Worm (Caenorhabditis elegans): ENCODE data around the gene sbt-1.

sbt-1 gene

ce11 chrV:20778886-20779285 lies 49.8 kb downstream of the sbt-1 start:
- TF ChIP-seq nhr-76 (tag; optimal IDR thresholded peaks at IDR 0.05) (no peak), elt-3 (tag; optimal IDR thresholded peaks at IDR 0.05) (peak in 2 of 6 experiments; percentile 9 to 50), unc-30 (tag; optimal IDR thresholded peaks at IDR 0.05) (no peak), blmp-1 (tag; optimal IDR thresholded peaks at IDR 0.05) (peak; percentile 58), grh-1 (GFP tag; IDR thresholded peaks at IDR 0.05) (no peak), ztf-4 (tag; optimal IDR thresholded peaks at IDR 0.05) (peak; percentile 32), mep-1 (tag; optimal IDR thresholded peaks at IDR 0.05) (peak; percentile 21), lir-3 (tag; optimal IDR thresholded peaks at IDR 0.05; ENCODE audit: poor library complexity) (no peak), egl-27 (tag; optimal IDR thresholded peaks at IDR 0.05) (no peak), ceh-8 (GFP tag; optimal IDR thresholded peaks at IDR 0.05) (no peak), elt-2 (tag; optimal IDR thresholded peaks at IDR 0.05) (peak; percentile 2), mab-9 (GFP tag; IDR thresholded peaks at IDR 0.05) (no peak), skn-1 (tag; optimal IDR thresholded peaks at IDR 0.05) (peak; percentile 6), lin-35 (GFP tag; optimal IDR thresholded peaks at IDR 0.05) (peak in 1 of 2 experiments; percentile 23), pag-3 (tag; optimal IDR thresholded peaks at IDR 0.05; ENCODE audit: borderline replicate concordance, insufficient read depth) (no peak), efl-1 (optimal IDR thresholded peaks at IDR 0.05) (no peak), efl-1 (GFP tag; optimal IDR thresholded peaks at IDR 0.05 in 1 of 2) (no peak), ama-1 (optimal IDR thresholded peaks at IDR 0.05) (no peak)

DNA sequence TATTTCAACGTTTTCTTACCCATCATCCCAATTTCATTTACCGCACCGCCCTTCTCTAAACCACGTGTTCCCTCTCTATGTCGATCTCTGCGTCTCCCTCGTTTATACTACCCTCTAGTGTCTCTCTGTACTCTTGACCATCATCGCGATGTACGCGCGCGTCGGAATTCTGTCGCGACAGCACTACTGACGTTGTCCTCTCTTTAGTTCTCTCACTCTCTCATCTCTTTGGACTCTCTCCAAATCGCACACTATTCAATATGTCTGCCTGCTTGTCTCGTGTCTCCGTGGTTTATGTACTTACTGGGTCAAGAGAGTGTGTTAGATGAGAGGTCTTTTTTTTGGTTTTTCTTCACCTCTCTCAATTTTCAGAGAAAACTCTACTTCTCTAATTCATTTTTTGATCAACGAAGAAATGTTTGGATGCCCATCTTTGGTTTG lies 50.4 kb downstream of the sbt-1 start:
- TF ChIP-seq unc-98 (GFP tag; IDR thresholded peaks at IDR 0.05), result peak; percentile 64; the same call in 1 of the 2 replicates
- TF ChIP-seq unc-130 (tag; optimal IDR thresholded peaks at IDR 0.05), result peak; percentile 98
- TF ChIP-seq sptf-1 (tag; optimal IDR thresholded peaks at IDR 0.05), result no peak
- TF ChIP-seq ztf-11 (tag; optimal IDR thresholded peaks at IDR 0.05), result peak in 1 of 2 experiments; percentile 95
- TF ChIP-seq nhr-84 (tag; optimal IDR thresholded peaks at IDR 0.05), result no peak
- peak; percentile 91 for TF ChIP-seq lin-39 (tag; optimal IDR thresholded peaks at IDR 0.05)
- peak; percentile 90 for TF ChIP-seq pqm-1 (tag; optimal IDR thresholded peaks at IDR 0.05)
- peak; percentile 98 for TF ChIP-seq egl-13 (tag; optimal IDR thresholded peaks at IDR 0.05)
- TF ChIP-seq lin-15B (tag; optimal IDR thresholded peaks at IDR 0.05), result peak; percentile 40
- TF ChIP-seq nhr-76 (tag; optimal IDR thresholded peaks at IDR 0.05), result no peak
- TF ChIP-seq nhr-85 (tag), result peak; percentile 99
- TF ChIP-seq zag-1 (tag; optimal IDR thresholded peaks at IDR 0.05), result peak; percentile 78
- TF ChIP-seq alr-1 (tag; optimal IDR thresholded peaks at IDR 0.05; ENCODE audit: borderline replicate concordance), result no peak
- TF ChIP-seq nhr-19 (GFP tag; conservative IDR thresholded peaks at IDR 0.05), result peak; percentile 100
- no peak for TF ChIP-seq pag-3 (tag; optimal IDR thresholded peaks at IDR 0.05; ENCODE audit: borderline replicate concordance, insufficient read depth)
- TF ChIP-seq nhr-28 (tag; optimal IDR thresholded peaks at IDR 0.05), result no peak
- peak; percentile 41 to 98 for TF ChIP-seq egl-27 (tag; optimal IDR thresholded peaks at IDR 0.05)
- peak; percentile 73 for TF ChIP-seq snpc-4 (tag; optimal IDR thresholded peaks at IDR 0.05)
- TF ChIP-seq mab-9 (GFP tag; IDR thresholded peaks at IDR 0.05), result peak; percentile 95
- peak; percentile 59 for TF ChIP-seq ceh-63 (GFP tag; optimal IDR thresholded peaks at IDR 0.05)
- TF ChIP-seq isw-1 (GFP tag; IDR thresholded peaks at IDR 0.05), result peak; percentile 93
- no peak for TF ChIP-seq hlh-17 (GFP tag; optimal IDR thresholded peaks at IDR 0.05; ENCODE audit: borderline replicate concordance)
- TF ChIP-seq ets-5 (GFP tag; IDR thresholded peaks at IDR 0.05), result no peak
- peak; percentile 97 for TF ChIP-seq ztf-4 (tag; optimal IDR thresholded peaks at IDR 0.05)
- TF ChIP-seq swsn-7 (tag; optimal IDR thresholded peaks at IDR 0.05), result peak; percentile 100
- peak; percentile 94 for TF ChIP-seq nhr-237 (tag; optimal IDR thresholded peaks at IDR 0.05)
- TF ChIP-seq elt-3 (tag; optimal IDR thresholded peaks at IDR 0.05), result peak in 4 of 6 experiments; percentile 48 to 92 (median 86)
- peak; percentile 100 for TF ChIP-seq lin-14 (GFP tag; optimal IDR thresholded peaks at IDR 0.05)
- TF ChIP-seq hpl-2 (GFP tag; optimal IDR thresholded peaks at IDR 0.05), result peak; percentile 92
- peak; percentile 97 for TF ChIP-seq C16A3.4 (tag; optimal IDR thresholded peaks at IDR 0.05)
- peak; percentile 94 for TF ChIP-seq mef-2 (tag; optimal IDR thresholded peaks at IDR 0.05)
- no peak for TF ChIP-seq nhr-12 (tag; optimal IDR thresholded peaks at IDR 0.05)
- TF ChIP-seq fkh-8 (tag; optimal IDR thresholded peaks at IDR 0.05), result peak; percentile 100
- TF ChIP-seq ceh-90 (tag; optimal IDR thresholded peaks at IDR 0.05), result no peak
- no peak for TF ChIP-seq tlp-1 (tag; optimal IDR thresholded peaks at IDR 0.05)
- peak; percentile 95 for TF ChIP-seq lin-13 (GFP tag; optimal IDR thresholded peaks at IDR 0.05)
- TF ChIP-seq snu-23 (GFP tag; optimal IDR thresholded peaks at IDR 0.05), result peak; percentile 100
- peak; percentile 58 for TF ChIP-seq C34B4.2 (tag; optimal IDR thresholded peaks at IDR 0.05)
- peak; percentile 88 to 96 for TF ChIP-seq efl-1 (optimal IDR thresholded peaks at IDR 0.05)
- peak; percentile 61 to 96 for TF ChIP-seq efl-1 (GFP tag; optimal IDR thresholded peaks at IDR 0.05 in 1 of 2)
- TF ChIP-seq nhr-47 (tag; optimal IDR thresholded peaks at IDR 0.05), result peak; percentile 99

Data from whole organism, L1 larva.